Worm (Caenorhabditis elegans): ENCODE results near the gene scvp-1.
A peak's percentile ranks its signal among the peaks of the same experiment; 100 is the strongest.

Gene scvp-1

DNA sequence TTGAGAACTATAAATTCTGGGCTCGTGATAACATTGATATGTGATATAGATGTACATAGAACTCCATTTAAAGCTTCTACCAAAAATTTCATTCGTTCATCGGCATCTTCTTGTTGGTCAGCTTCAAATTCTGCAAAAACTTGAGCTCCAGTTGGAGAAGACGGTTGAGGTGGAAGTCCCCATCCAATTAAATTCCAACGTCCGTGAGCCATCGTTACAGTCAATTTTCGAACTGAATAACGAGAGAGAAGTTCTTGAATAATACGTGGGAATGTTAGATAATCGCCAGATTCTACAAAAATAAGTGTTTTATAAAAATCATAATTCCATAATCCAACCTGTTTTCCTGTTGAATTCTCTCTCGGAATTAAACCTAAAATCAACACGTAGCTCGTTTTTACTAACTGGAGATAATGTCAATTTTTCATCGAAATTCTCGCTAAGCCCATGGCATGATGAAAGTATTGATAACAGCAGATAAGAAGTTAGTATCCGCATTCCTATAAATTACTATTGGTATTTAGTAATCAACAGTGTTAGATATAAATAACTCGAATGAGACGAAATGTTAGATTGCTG lies 27.3 kb upstream of the scvp-1 start, which contains the start of gene pigt-1 (continued):
- TF ChIP-seq ztf-25 (GFP tag; IDR thresholded peaks at IDR 0.05): no peak
- no peak for TF ChIP-seq ztf-3 (GFP tag; optimal IDR thresholded peaks at IDR 0.05)
- peak; percentile 29 for TF ChIP-seq lin-54 (GFP tag; optimal IDR thresholded peaks at IDR 0.05)
- TF ChIP-seq F57A8.1 (GFP tag; optimal IDR thresholded peaks at IDR 0.05): no peak
- TF ChIP-seq dox-1 (GFP tag; IDR thresholded peaks at IDR 0.05): no peak
- TF ChIP-seq akir-1 (GFP tag; optimal IDR thresholded peaks at IDR 0.05): no peak
- no peak for TF ChIP-seq D2030.7 (GFP tag; IDR thresholded peaks at IDR 0.05)
- peak in 1 of 2 experiments; percentile 0 for TF ChIP-seq let-607 (tag; optimal IDR thresholded peaks at IDR 0.05)
- no peak for TF ChIP-seq hlh-12 (tag; optimal IDR thresholded peaks at IDR 0.05)
- no peak for TF ChIP-seq nfya-1 (tag; optimal IDR thresholded peaks at IDR 0.05; ENCODE audit: borderline replicate concordance, insufficient read depth)
- TF ChIP-seq egrh-3 (GFP tag; IDR thresholded peaks at IDR 0.05): no peak
- TF ChIP-seq nhr-179 (tag; optimal IDR thresholded peaks at IDR 0.05): no peak
- TF ChIP-seq athp-1 (tag; optimal IDR thresholded peaks at IDR 0.05): peak; percentile 9
- TF ChIP-seq ZK185.1 (tag; optimal IDR thresholded peaks at IDR 0.05; ENCODE audit: poor library complexity, severe bottlenecking): no peak
- no peak for TF ChIP-seq zim-3 (tag; optimal IDR thresholded peaks at IDR 0.05)
- no peak for TF ChIP-seq sea-2 (GFP tag; IDR thresholded peaks at IDR 0.05)
- TF ChIP-seq Y67H2A.10 (GFP tag; conservative IDR thresholded peaks at IDR 0.05): no peak
- TF ChIP-seq sptf-2 (GFP tag; optimal IDR thresholded peaks at IDR 0.05): no peak
- TF ChIP-seq ceh-40 (GFP tag; IDR thresholded peaks at IDR 0.05): no peak
- no peak for TF ChIP-seq somi-1 (GFP tag; optimal IDR thresholded peaks at IDR 0.05)
- 0 out of 2 replicates have a peak, but pooled peaks have one; percentile 14 for TF ChIP-seq hsf-1 (GFP tag; IDR thresholded peaks at IDR 0.05)
- TF ChIP-seq ceh-79 (tag; optimal IDR thresholded peaks at IDR 0.05): no peak

ce11 chrV:10955681-10956476 lies 24.8 kb upstream of the scvp-1 start, which contains the start of gene F17C11.13:
Gene F17C11.13, plus strand, starts transcription at chrV:10955923.
- TF ChIP-seq nhr-80 (tag; optimal IDR thresholded peaks at IDR 0.05) (peak; percentile 29), F57C9.4 (tag; optimal IDR thresholded peaks at IDR 0.05) (no peak)

DNA sequence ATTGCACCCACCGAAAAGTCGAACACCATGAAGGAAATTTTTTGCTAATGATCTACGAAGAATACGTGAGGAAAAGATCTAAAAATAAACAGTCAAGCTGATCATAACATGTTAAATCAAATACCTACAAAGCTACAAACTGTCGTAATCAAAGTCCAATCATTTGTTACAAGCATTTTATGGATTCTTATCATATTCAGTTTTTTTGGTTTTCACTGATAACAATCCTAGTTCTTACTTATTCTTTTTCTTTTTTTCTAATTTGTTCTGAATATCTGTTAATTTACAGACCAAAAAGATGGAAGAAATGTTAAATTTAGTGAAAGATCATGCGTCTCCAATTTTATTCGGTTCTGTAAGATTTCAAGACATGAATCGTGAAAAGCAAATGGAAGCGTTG lies 23.7 kb upstream of the scvp-1 start, which contains the start of gene F17C11.6:
Gene F17C11.6, plus strand, starts transcription at position 290 of the 400 bp plus-strand sequence.
- TF ChIP-seq ztf-25 (GFP tag; IDR thresholded peaks at IDR 0.05) (no peak), nhr-80 (tag; optimal IDR thresholded peaks at IDR 0.05) (peak; percentile 14), cebp-1 (GFP tag; IDR thresholded peaks at IDR 0.05) (no peak), cebp-1 (tag; optimal IDR thresholded peaks at IDR 0.05) (no peak), hmg-1.2 (GFP tag; IDR thresholded peaks at IDR 0.05) (no peak)

DNA sequence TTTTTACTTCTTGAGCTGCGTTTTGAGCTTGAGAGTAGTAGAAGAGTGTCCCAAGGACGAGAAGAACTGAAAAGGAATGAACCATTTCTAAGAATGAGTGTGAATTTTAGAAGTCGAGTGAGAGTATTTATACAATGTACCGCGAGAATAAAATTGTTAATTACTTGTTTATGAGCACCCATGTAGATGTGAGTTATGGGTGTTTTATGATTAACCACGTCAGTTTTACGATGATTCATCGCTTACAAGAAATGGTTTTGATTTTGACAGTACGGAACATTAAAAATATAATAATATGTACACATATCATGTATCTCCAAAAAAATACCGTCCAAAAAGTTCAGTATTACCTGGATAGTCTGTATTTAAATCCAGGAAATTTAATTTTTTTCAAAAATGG lies 23.2 kb upstream of the scvp-1 start, which contains the start of gene clec-221:
Gene clec-221, minus strand, starts transcription at position 101 of the 400 bp plus-strand sequence.
- TF ChIP-seq cebp-2 (GFP tag; IDR thresholded peaks at IDR 0.05): no peak
- no peak for TF ChIP-seq nfyb-1 (GFP tag; IDR thresholded peaks at IDR 0.05)
- TF ChIP-seq lin-35 (GFP tag; optimal IDR thresholded peaks at IDR 0.05): peak in 1 of 3 experiments; percentile 22

All from whole organism, young adult.